Fruit fly (Drosophila melanogaster) Kc167 (cell line): ENCODE data around the gene CG31199.

ENCODE experiments used
- Myc ChIP-seq: fragments of >200 bp; optimal IDR thresholded peaks from 2 replicates; lab custom pipeline; 2017; ENCODE audit warnings: missing external identifiers
- Sin3A ChIP-seq: fragments of >200 bp; optimal IDR thresholded peaks from 2 replicates; lab custom pipeline; 2018; ENCODE audit warnings: missing external identifiers
- h ChIP-seq: fragments of >200 bp; optimal IDR thresholded peaks from 3 replicates; lab custom pipeline; 2018; ENCODE audit warnings: missing external identifiers
- insv ChIP-seq: fragments of >200 bp; optimal IDR thresholded peaks from 3 replicates; lab custom pipeline; 2018; ENCODE audit warnings: missing external identifiers
- psq ChIP-seq: fragments of >200 bp; optimal IDR thresholded peaks from 2 replicates; lab custom pipeline; 2017; ENCODE audit warnings: missing external identifiers
- ttk ChIP-seq: sonication (Bioruptor generic); optimal IDR thresholded peaks from 2 replicates; lab custom pipeline; 2017; ENCODE audit warnings: missing external identifiers

DNA sequence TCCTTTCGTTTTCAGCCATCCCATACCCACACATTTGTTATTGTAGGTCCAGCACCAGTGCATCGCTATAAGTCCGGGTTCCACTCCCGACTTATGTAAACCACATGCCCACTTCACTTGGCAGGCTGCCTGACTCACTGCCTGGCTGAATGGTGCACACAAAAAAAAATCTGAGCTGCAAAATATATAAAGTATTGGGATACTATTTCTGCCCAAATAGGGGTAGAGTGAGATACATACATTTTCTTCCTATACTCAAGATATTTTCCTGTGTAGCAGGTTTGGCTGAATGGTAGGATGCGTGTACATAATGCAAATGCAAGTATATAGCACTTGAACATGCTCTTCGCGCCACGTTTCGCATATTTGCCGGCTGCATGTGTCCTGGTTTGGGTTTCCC is 29.5 kb upstream of the CG31199 start:
- no peak for TF ChIP-seq insv (lab: Kevin White, UChicago)
- no peak for TF ChIP-seq Myc
- no peak for TF ChIP-seq ttk (lab: Kevin White, UChicago)
- no peak for TF ChIP-seq Sin3A (lab: Kevin White, UChicago)
- no peak for TF ChIP-seq psq
- no peak for TF ChIP-seq h (lab: Kevin White, UChicago)
